Worm (Caenorhabditis elegans) whole organism, early embryonic: ENCODE data around the gene col-135.

Source experiments
- B0310.2 ChIP-seq: sonication (generic microtip); optimal IDR thresholded peaks from 2 replicates; lab custom pipeline; 2016; ENCODE audit warnings: mild to moderate bottlenecking, missing genetic modification characterization, missing compliant biosample characterization
- F13C5.2 ChIP-seq: sonication (generic microtip); optimal IDR thresholded peaks from 2 replicates; lab custom pipeline; 2017; ENCODE audit warnings: mild to moderate bottlenecking, missing genetic modification characterization, inconsistent platforms, missing compliant biosample characterization
- aly-1 ChIP-seq: sonication (generic microtip); optimal IDR thresholded peaks from 2 replicates; lab custom pipeline; 2016; ENCODE audit warnings: missing genetic modification characterization, missing compliant biosample characterization
- ama-1 ChIP-seq: fragments of 150-350 bp; optimal IDR thresholded peaks from 2 replicates; lab custom pipeline; 2014
- ceh-13 ChIP-seq: fragments of 200-800 bp; sonication (Bioruptor generic); optimal IDR thresholded peaks from 2 replicates; lab custom pipeline; 2018; ENCODE audit warnings: mild to moderate bottlenecking, missing genetic modification characterization, missing compliant biosample characterization
- flt-1 ChIP-seq: fragments of 200-800 bp; sonication (Bioruptor generic); IDR thresholded peaks from 2 replicates; pipeline ENCODE4 v1.3.6; 2022; ENCODE audit warnings: missing genetic modification characterization, missing compliant biosample characterization
- hmbx-1 ChIP-seq: sonication (generic microtip); optimal IDR thresholded peaks from 2 replicates; lab custom pipeline; 2016; ENCODE audit warnings: mild to moderate bottlenecking, missing genetic modification characterization, missing compliant biosample characterization
- hnd-1 ChIP-seq: sonication (generic microtip); optimal IDR thresholded peaks from 2 replicates; lab custom pipeline; 2016; ENCODE audit warnings: missing genetic modification characterization, missing compliant biosample characterization
- pes-1 ChIP-seq: fragments of 200-800 bp; sonication (Bioruptor generic); IDR thresholded peaks from 2 replicates; pipeline ENCODE4 v1.3.6; 2022; ENCODE audit warnings: missing genetic modification reagents, missing genetic modification characterization, missing compliant biosample characterization
- tbx-11 ChIP-seq: fragments of 200-800 bp; sonication (Bioruptor generic); IDR thresholded peaks from 2 replicates; pipeline ENCODE4 v1.3.6; 2022; ENCODE audit warnings: missing genetic modification characterization, missing compliant biosample characterization
- tbx-37 ChIP-seq: fragments of 200-800 bp; sonication (Bioruptor generic); conservative IDR thresholded peaks from 2 replicates; pipeline ENCODE4 v1.3.6; 2022; ENCODE audit warnings: missing genetic modification reagents, missing genetic modification characterization, missing compliant biosample characterization

ce11 chrIV:15131697-15132096 is at the start of gene col-135:
- TF ChIP-seq flt-1 (GFP tag; lab: Robert Waterston, UW) = no peak
- TF ChIP-seq tbx-11 = no peak
- no peak for TF ChIP-seq ama-1
- no peak for TF ChIP-seq hnd-1 (tag; lab: Kevin White, UChicago)
- TF ChIP-seq B0310.2 (tag; lab: Kevin White, UChicago) = no peak
- no peak for TF ChIP-seq tbx-37 (GFP tag; lab: Robert Waterston, UW)
- TF ChIP-seq F13C5.2 = no peak
- no peak for TF ChIP-seq aly-1 (tag; lab: Kevin White, UChicago)
- TF ChIP-seq pes-1 = no peak
- no peak for TF ChIP-seq ceh-13
- no peak for TF ChIP-seq hmbx-1
